Worm (Caenorhabditis elegans) whole organism, mixed stage, embryonic: ENCODE results near the gene fln-2.

Experiments used
- M03D4.4 ChIP-seq: sonication (generic microtip); optimal IDR thresholded peaks from 2 replicates; lab custom pipeline; 2017; ENCODE audit warnings: mild to moderate bottlenecking, missing genetic modification characterization, missing compliant biosample characterization
- ceh-39 ChIP-seq: fragments of 150-350 bp; optimal IDR thresholded peaks from 2 replicates; lab custom pipeline; 2014; ENCODE audit warnings: missing biosample characterization, missing genetic modification characterization
- ceh-43 ChIP-seq: fragments of 200-800 bp; sonication (Bioruptor generic); optimal IDR thresholded peaks from 2 replicates; lab custom pipeline; 2018; ENCODE audit warnings: mild to moderate bottlenecking, missing genetic modification characterization, moderate library complexity, missing compliant biosample characterization
- ceh-83 ChIP-seq: fragments of 200-800 bp; sonication (Bioruptor generic); optimal IDR thresholded peaks from 2 replicates; lab custom pipeline; 2018; ENCODE audit warnings: mild to moderate bottlenecking, missing genetic modification characterization, missing compliant biosample characterization
- cnd-1 ChIP-seq: fragments of 200-800 bp; sonication (Bioruptor generic); optimal IDR thresholded peaks from 2 replicates; lab custom pipeline; 2018; ENCODE audit warnings: mild to moderate bottlenecking, missing genetic modification characterization, missing compliant biosample characterization
- drap-1 ChIP-seq: fragments of 200-800 bp; sonication (Bioruptor generic); optimal IDR thresholded peaks from 3 replicates; lab custom pipeline; 2018; ENCODE audit warnings: mild to moderate bottlenecking, missing genetic modification characterization, missing compliant biosample characterization
- elt-3 ChIP-seq: fragments of 150-350 bp; optimal IDR thresholded peaks from 2 replicates; lab custom pipeline; 2014; ENCODE audit warnings: missing biosample characterization, missing genetic modification characterization
- hlh-1 ChIP-seq: fragments of 150-350 bp; optimal IDR thresholded peaks from 2 replicates; lab custom pipeline; 2014; ENCODE audit warnings: missing biosample characterization, missing genetic modification reagents, missing genetic modification characterization
- lin-32 ChIP-seq: fragments of 200-800 bp; sonication (Bioruptor generic); optimal IDR thresholded peaks from 2 replicates; lab custom pipeline; 2018; ENCODE audit warnings: mild to moderate bottlenecking, missing genetic modification characterization, missing compliant biosample characterization
- mab-5 ChIP-seq: fragments of 150-350 bp; optimal IDR thresholded peaks from 2 replicates; lab custom pipeline; 2014; ENCODE audit warnings: missing biosample characterization, missing genetic modification characterization
- mls-2 ChIP-seq: sonication (generic microtip); optimal IDR thresholded peaks from 2 replicates; lab custom pipeline; 2016; ENCODE audit warnings: mild to moderate bottlenecking, missing genetic modification characterization, moderate library complexity, missing compliant biosample characterization
- nhr-12 ChIP-seq: fragments of 150-350 bp; optimal IDR thresholded peaks from 2 replicates; lab custom pipeline; 2014; ENCODE audit warnings: missing biosample characterization, missing genetic modification characterization
- nhr-2 ChIP-seq: fragments of 150-350 bp; optimal IDR thresholded peaks from 2 replicates; lab custom pipeline; 2014; ENCODE audit warnings: missing biosample characterization, missing genetic modification characterization
- nhr-28 ChIP-seq: fragments of 150-350 bp; optimal IDR thresholded peaks from 2 replicates; lab custom pipeline; 2014; ENCODE audit warnings: missing biosample characterization, missing genetic modification characterization
- nhr-76 ChIP-seq: sonication (generic microtip); optimal IDR thresholded peaks from 2 replicates; lab custom pipeline; 2017; ENCODE audit warnings: missing biosample characterization, missing genetic modification characterization
- pha-4 ChIP-seq: fragments of 150-350 bp; optimal IDR thresholded peaks from 2 replicates; lab custom pipeline; 2018; ENCODE audit warnings: missing biosample characterization, missing genetic modification reagents, missing genetic modification characterization
- sem-2 ChIP-seq: fragments of 200-800 bp; sonication (Bioruptor generic); optimal IDR thresholded peaks from 2 replicates; lab custom pipeline; 2018; ENCODE audit warnings: mild to moderate bottlenecking, missing genetic modification characterization, missing compliant biosample characterization
- tbx-8 ChIP-seq: fragments of 200-800 bp; sonication (Bioruptor generic); optimal IDR thresholded peaks from 2 replicates; lab custom pipeline; 2018; ENCODE audit warnings: mild to moderate bottlenecking, missing genetic modification characterization, moderate library complexity, missing compliant biosample characterization
- unc-120 ChIP-seq: sonication (generic microtip); optimal IDR thresholded peaks from 2 replicates; lab custom pipeline; 2017; ENCODE audit warnings: missing genetic modification characterization, missing compliant biosample characterization; ENCODE audit not compliant: poor library complexity, severe bottlenecking
- unc-39 ChIP-seq: fragments of 150-350 bp; optimal IDR thresholded peaks from 2 replicates; lab custom pipeline; 2014; ENCODE audit warnings: missing biosample characterization, missing genetic modification characterization
- zip-8 ChIP-seq: fragments of 150-350 bp; optimal IDR thresholded peaks from 2 replicates; lab custom pipeline; 2014; ENCODE audit warnings: missing biosample characterization, missing genetic modification characterization
- ztf-11 ChIP-seq: fragments of 150-350 bp; optimal IDR thresholded peaks from 2 replicates; lab custom pipeline; 2014; ENCODE audit warnings: missing biosample characterization, missing genetic modification characterization

The fln-2 gene

ce11 chrX:9472170-9472569 is 74.7 kb downstream of the fln-2 start, which contains the start of gene gap-2:
Gene gap-2, plus strand, starts transcription at chrX:9472470.
- TF ChIP-seq ceh-43 (GFP tag; lab: Kevin White, UChicago), result no peak
- TF ChIP-seq ceh-83, result no peak
- TF ChIP-seq mab-5, result no peak
- TF ChIP-seq unc-39 (tag; lab: Kevin White, UChicago), result no peak
- TF ChIP-seq ztf-11 (tag; lab: Kevin White, UChicago), result no peak
- no peak for TF ChIP-seq zip-8 (tag; lab: Kevin White, UChicago)
- TF ChIP-seq pha-4 (tag; lab: Kevin White, UChicago), result no peak
- TF ChIP-seq nhr-28 (tag; lab: Kevin White, UChicago), result no peak
- TF ChIP-seq nhr-12, result no peak
- no peak for TF ChIP-seq ceh-39 (tag; lab: Kevin White, UChicago)
- TF ChIP-seq sem-2 (GFP tag; lab: Kevin White, UChicago), result no peak
- no peak for TF ChIP-seq M03D4.4
- no peak for TF ChIP-seq hlh-1
- no peak for TF ChIP-seq nhr-2 (tag; lab: Kevin White, UChicago)
- TF ChIP-seq cnd-1 (tag; lab: Kevin White, UChicago), result no peak
- TF ChIP-seq tbx-8, result no peak

ce11 chrX:9476752-9477151 is 79.3 kb downstream of the fln-2 start:
- no peak for TF ChIP-seq zip-8 (tag; lab: Kevin White, UChicago)
- no peak for TF ChIP-seq unc-120 (tag; lab: Kevin White, UChicago)
- TF ChIP-seq ceh-39 (tag; lab: Kevin White, UChicago), result no peak
- no peak for TF ChIP-seq drap-1
- no peak for TF ChIP-seq sem-2 (GFP tag; lab: Kevin White, UChicago)
- TF ChIP-seq elt-3 (tag; lab: Kevin White, UChicago), result no peak
- TF ChIP-seq tbx-8, result no peak
- no peak for TF ChIP-seq nhr-2 (tag; lab: Kevin White, UChicago)
- TF ChIP-seq nhr-76 (tag; lab: Kevin White, UChicago), result no peak
- no peak for TF ChIP-seq lin-32 (GFP tag; lab: Kevin White, UChicago)
- no peak for TF ChIP-seq mls-2 (tag; lab: Kevin White, UChicago)
- no peak for TF ChIP-seq hlh-1
